Fruit fly (Drosophila melanogaster) whole organism, prepupa: ENCODE results near the gene Notum.
A peak's percentile ranks its signal among the peaks of the same experiment; 100 is the strongest.

Source experiments
- Blimp-1 ChIP-seq: fragments of 200-800 bp; sonication (Bioruptor generic); optimal IDR thresholded peaks from 3 replicates; lab custom pipeline; 2017; ENCODE audit warnings: missing biosample characterization, missing genetic modification characterization, mild to moderate bottlenecking, moderate library complexity, missing genetic modification reagents
- CG10631 ChIP-seq: fragments of 200-800 bp; sonication (Bioruptor generic); optimal IDR thresholded peaks from 2 replicates; lab custom pipeline; 2016; ENCODE audit warnings: missing biosample characterization, missing genetic modification characterization
- CG11294 ChIP-seq: fragments of 200-800 bp; sonication (Bioruptor generic); IDR thresholded peaks from 2 replicates; pipeline ENCODE4 v1.3.6; 2022; ENCODE audit warnings: missing biosample characterization, missing genetic modification characterization
- CG11762 ChIP-seq: fragments of 200-800 bp; sonication (Bioruptor generic); optimal IDR thresholded peaks from 3 replicates; lab custom pipeline; 2016; ENCODE audit warnings: missing biosample characterization, missing genetic modification characterization; ENCODE audit not compliant: insufficient read depth
- CG15336 ChIP-seq: fragments of 200-800 bp; sonication (Bioruptor generic); IDR thresholded peaks from 2 replicates; pipeline ENCODE4 v1.3.6; 2022; ENCODE audit warnings: missing biosample characterization, missing genetic modification characterization
- CG1621 ChIP-seq: fragments of 200-800 bp; sonication (Bioruptor generic); optimal IDR thresholded peaks from 3 replicates; lab custom pipeline; 2018; ENCODE audit warnings: missing biosample characterization, mild to moderate bottlenecking, missing genetic modification characterization
- CG16779 ChIP-seq: fragments of 200-800 bp; sonication (Bioruptor generic); optimal IDR thresholded peaks from 3 replicates; lab custom pipeline; 2017; ENCODE audit warnings: missing biosample characterization, mild to moderate bottlenecking, missing genetic modification characterization
- CG3032 ChIP-seq: fragments of 200-800 bp; optimal IDR thresholded peaks from 2 replicates; lab custom pipeline; 2019; ENCODE audit warnings: missing biosample characterization, mild to moderate bottlenecking, missing genetic modification characterization, moderate library complexity
- CG32006 ChIP-seq: fragments of 200-800 bp; sonication (Bioruptor generic); optimal IDR thresholded peaks from 3 replicates; lab custom pipeline; 2017; ENCODE audit warnings: missing biosample characterization, mild to moderate bottlenecking, missing genetic modification characterization
- CG34406 ChIP-seq: fragments of 200-800 bp; sonication (Bioruptor generic); optimal IDR thresholded peaks from 3 replicates; lab custom pipeline; 2016; ENCODE audit warnings: missing biosample characterization, missing genetic modification characterization
- CG3919 ChIP-seq: fragments of 200-800 bp; sonication (Bioruptor generic); optimal IDR thresholded peaks from 3 replicates; lab custom pipeline; 2016; ENCODE audit warnings: missing biosample characterization, missing genetic modification characterization
- CG4318 ChIP-seq: fragments of 200-800 bp; sonication (Bioruptor generic); optimal IDR thresholded peaks from 3 replicates; lab custom pipeline; 2017; ENCODE audit warnings: missing biosample characterization, mild to moderate bottlenecking, missing genetic modification characterization
- CG6163 ChIP-seq: fragments of 200-800 bp; sonication (Bioruptor generic); IDR thresholded peaks from 3 replicates; pipeline ENCODE4 v1.3.6; 2022; ENCODE audit warnings: missing biosample characterization, missing genetic modification characterization
- CG6276 ChIP-seq: fragments of 200-800 bp; sonication (Bioruptor generic); optimal IDR thresholded peaks from 2 replicates; lab custom pipeline; 2017; ENCODE audit warnings: missing biosample characterization, mild to moderate bottlenecking, missing genetic modification characterization
- CG6808 ChIP-seq: fragments of 200-800 bp; sonication (Bioruptor generic); optimal IDR thresholded peaks from 3 replicates; lab custom pipeline; 2017; ENCODE audit warnings: missing biosample characterization, missing genetic modification characterization, mild to moderate bottlenecking, moderate library complexity, missing genetic modification reagents
- CG6854 ChIP-seq: fragments of 200-800 bp; sonication (Bioruptor generic); optimal IDR thresholded peaks from 2 replicates; lab custom pipeline; 2017; ENCODE audit warnings: missing biosample characterization, mild to moderate bottlenecking, missing genetic modification characterization
- CG8319 ChIP-seq: fragments of 200-800 bp; sonication (Bioruptor generic); optimal IDR thresholded peaks from 3 replicates; lab custom pipeline; 2016; ENCODE audit warnings: missing biosample characterization, missing genetic modification characterization
- CG8632 ChIP-seq: fragments of 200-800 bp; sonication (Bioruptor generic); optimal IDR thresholded peaks from 3 replicates; lab custom pipeline; 2016; ENCODE audit warnings: missing biosample characterization, missing genetic modification characterization
- Eip75B ChIP-seq: fragments of 200-800 bp; sonication (Bioruptor generic); optimal IDR thresholded peaks from 3 replicates; lab custom pipeline; 2016; ENCODE audit warnings: missing biosample characterization, missing genetic modification characterization
- Eip78C ChIP-seq: fragments of 200-800 bp; sonication (Bioruptor generic); peaks from one replicate; lab custom pipeline; 2016; ENCODE audit warnings: missing biosample characterization, missing genetic modification characterization
- Eip93F ChIP-seq: fragments of 200-800 bp; sonication (Bioruptor generic); optimal IDR thresholded peaks from 2 replicates; lab custom pipeline; 2016; ENCODE audit warnings: missing biosample characterization, mild to moderate bottlenecking, missing genetic modification characterization
- Ets21C ChIP-seq: fragments of 200-800 bp; sonication (Bioruptor generic); optimal IDR thresholded peaks from 3 replicates; lab custom pipeline; 2016; ENCODE audit warnings: missing biosample characterization, missing genetic modification characterization
- Ets96B ChIP-seq: fragments of 200-800 bp; optimal IDR thresholded peaks from 2 replicates; lab custom pipeline; 2019; ENCODE audit warnings: missing biosample characterization, mild to moderate bottlenecking, missing genetic modification characterization, moderate library complexity
- Gug ChIP-seq: fragments of 200-800 bp; sonication (Bioruptor generic); IDR thresholded peaks from 2 replicates; pipeline ENCODE4 v1.3.6; 2022; ENCODE audit warnings: missing biosample characterization, missing genetic modification characterization
- Hr39 ChIP-seq: fragments of 200-800 bp; sonication (Bioruptor generic); optimal IDR thresholded peaks from 2 replicates; lab custom pipeline; 2016; ENCODE audit warnings: missing biosample characterization, missing genetic modification characterization
- Hr4 ChIP-seq: fragments of 200-800 bp; sonication (Bioruptor generic); optimal IDR thresholded peaks from 3 replicates; lab custom pipeline; 2016; ENCODE audit warnings: missing biosample characterization, missing genetic modification characterization
- Met ChIP-seq: fragments of 200-800 bp; sonication (Bioruptor generic); optimal IDR thresholded peaks from 3 replicates; lab custom pipeline; 2016; ENCODE audit warnings: missing biosample characterization, missing genetic modification characterization
- OdsH ChIP-seq: fragments of 200-800 bp; sonication (Bioruptor generic); optimal IDR thresholded peaks from 3 replicates; lab custom pipeline; 2016; ENCODE audit warnings: missing biosample characterization, missing genetic modification characterization
- Smox ChIP-seq: fragments of 200-800 bp; sonication (Bioruptor generic); optimal IDR thresholded peaks from 3 replicates; lab custom pipeline; 2016; ENCODE audit warnings: missing biosample characterization, missing genetic modification characterization
- Sox102F ChIP-seq: fragments of 200-800 bp; sonication (Bioruptor generic); optimal IDR thresholded peaks from 2 replicates; lab custom pipeline; 2016; ENCODE audit warnings: missing biosample characterization, mild to moderate bottlenecking, missing genetic modification characterization
- Sox14 ChIP-seq: fragments of 200-800 bp; sonication (Bioruptor generic); optimal IDR thresholded peaks from 3 replicates; lab custom pipeline; 2016; ENCODE audit warnings: missing biosample characterization, missing genetic modification characterization
- achi ChIP-seq: fragments of 200-800 bp; sonication (Bioruptor generic); optimal IDR thresholded peaks from 3 replicates; lab custom pipeline; 2016; ENCODE audit warnings: missing biosample characterization, missing genetic modification characterization
- eg ChIP-seq: fragments of 200-800 bp; sonication (Bioruptor generic); IDR thresholded peaks from 3 replicates; pipeline ENCODE4 v1.3.6; 2022; ENCODE audit warnings: missing biosample characterization, missing genetic modification characterization
- esn ChIP-seq: fragments of 200-800 bp; sonication (Bioruptor generic); optimal IDR thresholded peaks from 2 replicates; lab custom pipeline; 2016; ENCODE audit warnings: missing biosample characterization, mild to moderate bottlenecking, missing genetic modification characterization, moderate library complexity
- fd59A ChIP-seq: fragments of 200-800 bp; sonication (Bioruptor generic); optimal IDR thresholded peaks from 2 replicates; lab custom pipeline; 2017; ENCODE audit warnings: missing biosample characterization, mild to moderate bottlenecking, missing genetic modification characterization, missing genetic modification reagents
- fd85E ChIP-seq: fragments of 200-800 bp; sonication (Bioruptor generic); optimal IDR thresholded peaks from 3 replicates; lab custom pipeline; 2016; ENCODE audit warnings: missing biosample characterization, missing genetic modification characterization
- fkh ChIP-seq: fragments of 200-800 bp; sonication (Bioruptor generic); optimal IDR thresholded peaks from 3 replicates; lab custom pipeline; 2017; ENCODE audit warnings: missing biosample characterization, mild to moderate bottlenecking, missing genetic modification characterization, moderate library complexity
- lz ChIP-seq: fragments of 200-800 bp; sonication (Bioruptor generic); optimal IDR thresholded peaks from 3 replicates; lab custom pipeline; 2016; ENCODE audit warnings: missing biosample characterization, missing genetic modification characterization
- pdm3 ChIP-seq: fragments of 200-800 bp; sonication (Bioruptor generic); optimal IDR thresholded peaks from 3 replicates; lab custom pipeline; 2016; ENCODE audit warnings: missing biosample characterization, missing genetic modification characterization
- salr ChIP-seq, 2 experiments: fragments of 200-800 bp; sonication (Bioruptor generic); optimal IDR thresholded peaks; 3 replicates each; lab custom pipeline; 2016 to 2018; ENCODE audit warnings: missing biosample characterization in 2 of 2, missing genetic modification characterization in 2 of 2, mild to moderate bottlenecking in 1 of 2
- ss ChIP-seq, 2 experiments: fragments of 200-800 bp; sonication (Bioruptor generic); optimal IDR thresholded peaks; 2 replicates in 1 of 2; 3 replicates in 1 of 2; lab custom pipeline; 2017 to 2018; ENCODE audit warnings: mild to moderate bottlenecking in 2 of 2, missing biosample characterization in 2 of 2, missing genetic modification characterization in 2 of 2, moderate library complexity in 1 of 2
- svp ChIP-seq: fragments of 200-800 bp; sonication (Bioruptor generic); peaks from one replicate; lab custom pipeline; 2016; ENCODE audit warnings: missing biosample characterization, missing genetic modification characterization
- topi ChIP-seq: fragments of 200-800 bp; sonication (Bioruptor generic); optimal IDR thresholded peaks from 3 replicates; lab custom pipeline; 2016; ENCODE audit warnings: missing biosample characterization, missing genetic modification characterization

Notum gene

DNA sequence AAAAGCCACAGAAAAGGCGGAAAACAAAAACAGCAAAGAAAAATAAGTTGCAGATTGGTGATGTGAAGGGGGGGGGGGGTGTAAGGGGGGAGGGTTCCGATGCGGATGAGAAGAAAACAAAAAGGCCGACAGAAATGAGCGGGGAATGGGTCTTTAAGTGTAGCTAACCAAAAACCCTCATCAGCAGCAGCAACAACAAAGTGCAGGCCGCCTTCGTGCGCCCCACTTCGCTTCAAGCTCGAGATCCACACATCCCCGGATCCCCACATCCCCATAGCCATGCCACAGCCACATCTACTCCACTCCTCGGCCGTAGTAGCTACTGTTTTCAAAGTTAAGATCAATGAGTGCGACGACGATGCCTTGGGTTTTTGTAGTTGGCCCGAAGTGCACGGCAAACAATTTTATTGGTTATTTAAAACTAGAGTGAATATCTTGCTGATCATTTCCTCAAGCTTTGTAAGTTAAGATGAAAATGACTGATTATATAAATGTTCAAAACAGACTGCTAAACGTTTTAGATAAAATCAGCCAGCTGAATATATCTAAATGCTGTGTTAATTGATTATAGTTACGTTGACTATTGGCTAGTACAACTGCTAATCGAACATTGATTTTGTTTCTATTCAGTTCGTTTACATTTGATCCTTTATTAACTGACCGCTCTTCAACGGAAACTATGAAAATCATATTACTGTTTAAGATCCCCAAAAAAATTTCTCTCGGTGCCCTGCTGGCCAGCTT, 1.2 kb downstream of the Notum start (continued):
- peak; percentile 64 for TF ChIP-seq CG3032 (tag; lab: Kevin White, UChicago)
- TF ChIP-seq Met (GFP tag; lab: Kevin White, UChicago) = peak; percentile 77
- TF ChIP-seq OdsH (GFP tag; lab: Kevin White, UChicago) = peak; percentile 65
- TF ChIP-seq CG15336 (GFP tag; lab: Robert Waterston, UW) = no peak; the same call in none of the 2 replicates
- peak; percentile 1 to 60 for TF ChIP-seq salr (GFP tag; optimal IDR thresholded peaks at IDR 0.05; lab: Kevin White, UChicago)
- TF ChIP-seq Hr39 (GFP tag; lab: Kevin White, UChicago) = peak; percentile 66
- TF ChIP-seq CG4318 (GFP tag; lab: Kevin White, UChicago) = peak; percentile 35
- TF ChIP-seq CG10631 = peak; percentile 54
- TF ChIP-seq CG6276 (GFP tag; lab: Kevin White, UChicago) = peak; percentile 36
- no peak for TF ChIP-seq CG11294 (GFP tag; lab: Robert Waterston, UW)
- peak; percentile 69 for TF ChIP-seq Sox102F (GFP tag; lab: Kevin White, UChicago)
- TF ChIP-seq Blimp-1 = peak; percentile 8
- TF ChIP-seq svp (GFP tag; lab: Kevin White, UChicago) = peak; percentile 89
- peak; percentile 63 for TF ChIP-seq Smox (GFP tag; lab: Kevin White, UChicago)
- no peak for TF ChIP-seq Gug (GFP tag; lab: Robert Waterston, UW)
- TF ChIP-seq fd85E = no peak
- TF ChIP-seq lz (GFP tag; lab: Kevin White, UChicago) = peak; percentile 74
- TF ChIP-seq, all 60 proteins: peak for 47

DNA sequence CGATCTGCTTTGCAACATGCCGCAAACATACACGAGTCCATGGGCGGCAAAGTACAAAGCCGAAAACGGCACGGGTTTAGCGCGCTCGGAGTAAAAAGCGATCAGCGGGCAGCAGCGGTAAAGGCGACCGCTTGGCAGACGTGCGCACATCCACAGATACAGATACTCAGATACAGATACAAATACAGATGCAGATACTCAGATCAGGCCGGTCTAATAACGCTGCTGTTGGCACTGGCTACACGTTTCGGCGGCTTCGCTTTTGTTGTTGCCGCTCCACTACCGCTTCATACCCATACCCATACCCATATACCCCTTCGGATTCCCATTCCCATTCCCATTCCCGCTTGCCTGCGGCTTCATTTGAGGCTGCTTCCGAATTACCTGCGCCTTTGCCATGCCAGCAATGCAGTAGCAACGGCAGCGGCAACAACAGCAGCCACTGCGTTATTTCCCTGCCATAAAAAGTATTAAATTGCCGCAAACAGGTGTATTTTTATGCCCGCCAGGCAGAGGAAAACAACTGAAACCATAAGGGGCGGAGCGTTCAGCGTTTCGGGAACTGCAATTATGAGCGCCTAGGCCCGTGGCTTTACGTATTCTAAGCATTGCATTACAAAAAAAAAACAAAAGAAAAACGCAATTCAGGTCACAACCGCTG, 1.9 kb downstream of the Notum start:
- TF ChIP-seq eg = no peak
- TF ChIP-seq esn (GFP tag; lab: Kevin White, UChicago) = peak; percentile 13
- peak; percentile 32 for TF ChIP-seq svp (GFP tag; lab: Kevin White, UChicago)

DNA sequence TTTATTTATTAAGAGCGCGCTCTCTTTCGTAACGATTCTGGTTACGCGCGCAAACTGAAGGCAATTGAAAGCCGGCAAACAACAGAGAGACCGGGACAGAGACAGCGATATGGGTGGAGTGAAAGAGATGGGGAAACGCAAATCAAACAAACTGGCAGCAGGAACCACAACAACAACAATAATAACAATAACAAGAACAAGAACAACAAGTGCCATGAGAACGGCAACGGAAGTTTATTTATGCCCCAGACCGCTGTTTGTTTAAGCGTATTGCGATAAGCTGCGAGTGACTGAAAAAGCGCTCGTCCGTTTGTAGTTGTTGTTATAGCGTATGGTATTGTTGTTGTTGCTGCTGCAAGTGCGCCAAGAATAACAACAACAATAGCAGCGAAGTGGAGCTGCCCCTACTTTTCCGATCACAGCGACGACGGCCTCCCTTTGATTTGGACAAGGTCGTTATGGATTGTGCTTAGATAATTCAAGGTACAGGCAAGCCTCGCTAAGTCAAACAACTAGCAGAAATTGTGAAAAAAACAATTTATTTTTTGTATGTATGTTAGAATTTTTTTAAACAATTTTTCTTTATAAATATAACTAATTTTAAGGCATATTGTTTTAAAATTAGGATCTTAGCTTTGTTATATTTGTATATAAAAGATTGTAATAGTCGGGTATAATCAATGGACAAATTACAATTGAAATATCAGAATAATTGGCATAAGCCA, 2.9 kb downstream of the Notum start:
- TF ChIP-seq Eip93F (GFP tag; lab: Kevin White, UChicago) (no peak), CG6163 (GFP tag; lab: Robert Waterston, UW) (peak; percentile 79), CG6854 (peak; percentile 97), salr (GFP tag; optimal IDR thresholded peaks at IDR 0.05; lab: Kevin White, UChicago) (peak in 1 of 2 experiments; percentile 33), Hr4 (GFP tag; lab: Kevin White, UChicago) (no peak), Ets21C (GFP tag; lab: Kevin White, UChicago) (no peak), fd59A (no peak), CG8319 (GFP tag; lab: Kevin White, UChicago) (no peak), Gug (GFP tag; lab: Robert Waterston, UW) (no peak), CG3032 (tag; lab: Kevin White, UChicago) (no peak), Met (GFP tag; lab: Kevin White, UChicago) (peak; percentile 15), CG32006 (GFP tag; lab: Kevin White, UChicago) (peak; percentile 9), CG3919 (GFP tag; lab: Kevin White, UChicago) (peak; percentile 46), topi (GFP tag; lab: Kevin White, UChicago) (no peak), CG15336 (GFP tag; lab: Robert Waterston, UW) (no peak), Eip78C (peak; percentile 79), fd85E (no peak), CG11762 (peak; percentile 28), Ets96B (no peak), CG1621 (tag; lab: Kevin White, UChicago) (peak; percentile 32), CG16779 (tag; lab: Kevin White, UChicago) (peak; percentile 58), pdm3 (peak; percentile 27), ss (GFP tag; optimal IDR thresholded peaks at IDR 0.05; lab: Kevin White, UChicago) (peak; percentile 41 to 62), CG34406 (peak; percentile 44), achi (no peak), CG10631 (peak; percentile 28), CG4318 (GFP tag; lab: Kevin White, UChicago) (no peak), eg (0 out of 3 replicates have a peak, but pooled peaks have one; percentile 30), Eip75B (GFP tag; lab: Kevin White, UChicago) (peak; percentile 12), CG8632 (GFP tag; lab: Kevin White, UChicago) (peak; percentile 49), CG6808 (GFP tag; lab: Kevin White, UChicago) (peak; percentile 40), fkh (GFP tag; lab: Kevin White, UChicago) (peak; percentile 99), Sox14 (peak; percentile 11)
